Fruit fly (Drosophila melanogaster): Measurements from ENCODE around the gene Gyc88E.

Gyc88E gene

dm6 chr3R:15198052-15198793, 48.0 kb downstream of the Gyc88E start:
- no peak for TF ChIP-seq CG8301 (tag; optimal IDR thresholded peaks at IDR 0.05)
- peak; percentile 52 for TF ChIP-seq EcR (GFP tag; optimal IDR thresholded peaks at IDR 0.05)

DNA sequence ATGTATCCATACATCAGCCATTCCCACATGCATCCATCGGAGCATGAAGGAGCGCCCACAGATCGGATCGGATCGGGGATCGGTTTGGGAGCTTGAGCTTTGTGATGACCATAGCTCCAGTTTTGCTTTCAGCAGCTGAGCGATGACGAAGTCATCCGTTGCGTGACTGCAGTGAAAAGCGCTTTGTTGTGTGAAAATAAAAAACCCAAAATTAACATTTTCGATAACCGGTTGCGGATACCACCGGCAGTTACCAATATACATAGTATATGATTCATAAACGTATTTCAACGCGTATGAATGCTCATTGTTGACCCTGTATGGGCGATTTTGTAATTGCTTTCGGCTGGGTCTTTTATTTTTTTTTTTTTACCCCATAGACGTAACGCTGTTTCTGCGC, 55.0 kb downstream of the Gyc88E start:
- peak; percentile 28; the same call in 1 of the 3 replicates for TF ChIP-seq CG4496 (GFP tag; IDR thresholded peaks at IDR 0.05)
- TF ChIP-seq Pif1B (GFP tag; optimal IDR thresholded peaks at IDR 0.05), result no peak

dm6 chr3R:15206273-15206672, 56.1 kb downstream of the Gyc88E start, which contains the start of gene Spn88Ea:
Gene Spn88Ea (minus strand): TSS chr3R:15206447.
- no peak for TF ChIP-seq Snoo (tag; optimal IDR thresholded peaks at IDR 0.05)
- TF ChIP-seq Ets98B (GFP tag; IDR thresholded peaks at IDR 0.05), result peak; percentile 40; the same call in 1 of the 2 replicates
- peak; percentile 20 for TF ChIP-seq EcR (GFP tag; optimal IDR thresholded peaks at IDR 0.05)

dm6 chr3R:15208712-15209499, 58.7 kb downstream of the Gyc88E start, which contains the start of the genes Spn88Eb and Mau2:
Gene Spn88Eb (minus strand): TSS chr3R:15208762.
Gene Mau2 (plus strand): TSS chr3R:15209204.
- TF ChIP-seq CG13204 (GFP tag; optimal IDR thresholded peaks at IDR 0.05), result no peak
- TF ChIP-seq CG10348 (GFP tag; IDR thresholded peaks at IDR 0.05), result no peak
- no peak for TF ChIP-seq CG9948 (tag; optimal IDR thresholded peaks at IDR 0.05)
- TF ChIP-seq rn (GFP tag; IDR thresholded peaks at IDR 0.05), result peak; percentile 32; the same call in 1 of the 2 replicates
- TF ChIP-seq CG8301 (tag; optimal IDR thresholded peaks at IDR 0.05), result no peak
- peak; percentile 68; the same call in 2 of the 3 replicates for TF ChIP-seq fd96Ca (GFP tag; IDR thresholded peaks at IDR 0.05)
- no peak for TF ChIP-seq Pif1B (GFP tag; optimal IDR thresholded peaks at IDR 0.05)
- TF ChIP-seq CG4496 (GFP tag; IDR thresholded peaks at IDR 0.05), result peak; percentile 71
- no peak for TF ChIP-seq CG14655 (GFP tag; optimal IDR thresholded peaks at IDR 0.05)
- peak; percentile 34 for TF ChIP-seq Snoo (tag; optimal IDR thresholded peaks at IDR 0.05)
- no peak for TF ChIP-seq CG8159 (tag; optimal IDR thresholded peaks at IDR 0.05)
- no peak; the same call in 1 of the 2 replicates for TF ChIP-seq CG12605 (GFP tag; IDR thresholded peaks at IDR 0.05)
- no peak for TF ChIP-seq EcR (GFP tag; optimal IDR thresholded peaks at IDR 0.05)
- TF ChIP-seq gl (tag; optimal IDR thresholded peaks at IDR 0.05), result no peak
- 0 out of 2 replicates have a peak, but pooled peaks have one; percentile 24 for TF ChIP-seq CG32121 (GFP tag; IDR thresholded peaks at IDR 0.05)
- no peak for TF ChIP-seq CG17806 (tag; optimal IDR thresholded peaks at IDR 0.05)
- TF ChIP-seq CG34367 (tag; optimal IDR thresholded peaks at IDR 0.05), result no peak
- TF ChIP-seq D1 (tag; optimal IDR thresholded peaks at IDR 0.05), result no peak
- TF ChIP-seq Pif1A (GFP tag; optimal IDR thresholded peaks at IDR 0.05), result no peak
- TF ChIP-seq CG15710 (tag; optimal IDR thresholded peaks at IDR 0.05), result peak; percentile 32
- peak; percentile 68 for TF ChIP-seq Ets98B (GFP tag; IDR thresholded peaks at IDR 0.05)

DNA sequence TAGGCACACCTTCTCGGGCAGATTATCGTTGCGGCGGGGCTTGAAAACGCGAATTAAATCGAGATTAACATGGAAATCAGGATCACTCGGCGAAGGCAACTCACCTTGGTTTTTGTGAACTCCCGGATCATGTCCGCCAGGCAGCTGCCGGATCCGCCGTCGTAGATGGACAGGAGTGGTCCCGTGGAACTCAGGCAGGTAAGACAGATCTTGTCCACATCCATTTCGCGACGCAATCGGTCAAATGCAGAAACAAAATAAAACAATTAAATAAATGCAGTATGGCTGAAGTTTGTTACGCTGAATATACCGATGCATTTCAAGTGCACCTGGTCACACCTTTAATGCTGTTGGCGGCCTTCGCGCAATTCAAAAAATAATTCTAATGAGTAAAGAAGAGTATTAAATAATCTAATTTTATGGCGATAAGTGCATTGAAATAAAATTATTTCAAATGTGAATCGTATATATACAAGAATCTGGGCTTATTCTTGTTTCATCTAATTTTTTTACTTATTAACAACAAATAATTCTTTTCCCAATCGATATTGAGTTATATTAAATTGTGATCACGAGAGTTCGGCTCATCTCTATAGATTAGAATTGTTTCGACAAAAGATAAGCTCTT, 63.3 kb downstream of the Gyc88E start, which contains the start of the genes CG6654 and CG4210:
Gene CG6654, minus strand, starts transcription at position 297 of the 628 bp plus-strand sequence.
Gene CG4210, plus strand, starts transcription at position 613 of the 628 bp plus-strand sequence.
- TF ChIP-seq CG17806 (tag; optimal IDR thresholded peaks at IDR 0.05), result no peak
- no peak for TF ChIP-seq CG34367 (tag; optimal IDR thresholded peaks at IDR 0.05)
- no peak for TF ChIP-seq EcR (GFP tag; optimal IDR thresholded peaks at IDR 0.05)
- no peak for TF ChIP-seq CG4496 (GFP tag; IDR thresholded peaks at IDR 0.05)
- TF ChIP-seq CG9948 (tag; optimal IDR thresholded peaks at IDR 0.05), result no peak
- no peak for TF ChIP-seq CG10348 (GFP tag; IDR thresholded peaks at IDR 0.05)
- TF ChIP-seq fd96Ca (GFP tag; IDR thresholded peaks at IDR 0.05), result no peak
- TF ChIP-seq CG8159 (tag; optimal IDR thresholded peaks at IDR 0.05), result no peak

DNA sequence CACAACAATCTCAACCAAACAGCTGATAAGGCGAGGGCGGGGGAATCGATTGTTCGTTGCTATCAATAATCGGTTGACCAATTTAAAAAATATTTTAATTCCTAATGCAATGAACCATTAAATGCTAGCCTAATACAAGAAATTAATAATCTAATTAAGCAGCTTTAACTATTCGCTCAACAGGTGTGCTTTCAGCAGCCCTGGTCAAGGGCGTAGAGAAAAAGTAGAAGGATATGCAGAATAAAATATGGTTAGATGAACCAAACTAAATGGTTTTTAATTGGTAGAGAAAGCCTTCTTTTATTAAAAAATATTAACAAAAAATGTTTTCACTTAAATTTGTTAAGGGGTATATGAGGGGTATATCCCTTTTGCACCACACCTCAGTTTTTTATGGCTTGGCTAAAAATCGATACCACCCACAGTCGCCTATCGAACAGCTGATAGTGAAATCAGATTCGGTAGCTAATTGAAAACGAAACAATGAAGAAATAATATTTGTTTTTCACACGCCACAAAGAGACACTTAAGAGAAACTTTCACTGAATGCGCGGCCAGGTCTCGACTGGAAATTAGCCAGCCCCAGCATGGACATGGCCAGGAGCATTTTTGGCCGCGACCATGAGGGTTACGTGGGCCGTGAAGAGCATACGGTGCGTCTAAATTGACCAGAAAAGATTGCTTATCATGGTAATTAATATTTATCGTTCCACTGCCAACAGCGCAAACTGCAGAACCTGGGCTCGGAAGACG, 68.8 kb downstream of the Gyc88E start, which contains the start of the genes SIDL and CG12241:
Gene SIDL, minus strand, starts transcription at position 51 of the 753 bp plus-strand sequence.
Gene CG12241, plus strand, starts transcription at position 433 of the 753 bp plus-strand sequence.
- TF ChIP-seq fd96Ca (GFP tag; IDR thresholded peaks at IDR 0.05) (peak; percentile 96), CG12605 (GFP tag; IDR thresholded peaks at IDR 0.05) (peak; percentile 97), CG14655 (GFP tag; optimal IDR thresholded peaks at IDR 0.05) (no peak), Pif1A (GFP tag; optimal IDR thresholded peaks at IDR 0.05) (no peak), CG13204 (GFP tag; optimal IDR thresholded peaks at IDR 0.05) (no peak), CG4496 (GFP tag; IDR thresholded peaks at IDR 0.05) (peak; percentile 99), CG10348 (GFP tag; IDR thresholded peaks at IDR 0.05) (no peak), CG17806 (tag; optimal IDR thresholded peaks at IDR 0.05) (peak; percentile 92), rn (GFP tag; IDR thresholded peaks at IDR 0.05) (peak; percentile 98), CG32121 (GFP tag; IDR thresholded peaks at IDR 0.05) (peak; percentile 97), Snoo (tag; optimal IDR thresholded peaks at IDR 0.05) (peak; percentile 95), gl (tag; optimal IDR thresholded peaks at IDR 0.05) (peak; percentile 77), Pif1B (GFP tag; optimal IDR thresholded peaks at IDR 0.05) (no peak), CG8159 (tag; optimal IDR thresholded peaks at IDR 0.05) (peak; percentile 93), CG34367 (tag; optimal IDR thresholded peaks at IDR 0.05) (no peak), Ets98B (GFP tag; IDR thresholded peaks at IDR 0.05) (peak; percentile 98), CG15710 (tag; optimal IDR thresholded peaks at IDR 0.05) (peak; percentile 66), CG9948 (tag; optimal IDR thresholded peaks at IDR 0.05) (peak; percentile 86), EcR (GFP tag; optimal IDR thresholded peaks at IDR 0.05) (no peak), D1 (tag; optimal IDR thresholded peaks at IDR 0.05) (no peak), CG8301 (tag; optimal IDR thresholded peaks at IDR 0.05) (peak; percentile 90)
